Fruit fly (Drosophila melanogaster) whole organism, embryonic: ENCODE data around the gene sky.
A peak's percentile ranks its signal among the peaks of the same experiment; 100 is the strongest.

Experiments used
- CG11093 ChIP-seq: fragments of 200-800 bp; sonication (Bioruptor generic); IDR thresholded peaks from 3 replicates; pipeline ENCODE4 v1.3.6; 2022; ENCODE audit warnings: missing biosample characterization, missing genetic modification characterization
- CG11695 ChIP-seq: fragments of 200-800 bp; sonication (Bioruptor generic); IDR thresholded peaks from 3 replicates; pipeline ENCODE4 v1.3.6; 2022; ENCODE audit warnings: missing biosample characterization, missing genetic modification characterization
- CG12071 ChIP-seq: fragments of 200-800 bp; sonication (Bioruptor generic); optimal IDR thresholded peaks from 3 replicates; lab custom pipeline; 2018; ENCODE audit warnings: missing biosample characterization, mild to moderate bottlenecking, missing genetic modification characterization
- CG13624 ChIP-seq: fragments of 200-800 bp; sonication (Bioruptor generic); optimal IDR thresholded peaks from 2 replicates; lab custom pipeline; 2016; ENCODE audit warnings: missing biosample characterization, missing genetic modification characterization
- CG15514 ChIP-seq: fragments of 200-800 bp; sonication (Bioruptor generic); optimal IDR thresholded peaks from 3 replicates; lab custom pipeline; 2017; ENCODE audit warnings: missing biosample characterization, missing genetic modification characterization, mild to moderate bottlenecking, moderate library complexity, missing genetic modification reagents
- CG1603 ChIP-seq: fragments of 200-800 bp; sonication (Bioruptor generic); optimal IDR thresholded peaks from 2 replicates; lab custom pipeline; 2019; ENCODE audit warnings: missing biosample characterization, mild to moderate bottlenecking, missing genetic modification characterization, moderate library complexity
- CG17361 ChIP-seq: fragments of 200-800 bp; sonication (Bioruptor generic); IDR thresholded peaks from 3 replicates; pipeline ENCODE4 v1.3.6; 2022; ENCODE audit warnings: missing biosample characterization, missing genetic modification characterization
- CG17568 ChIP-seq: fragments of 200-800 bp; sonication (Bioruptor generic); optimal IDR thresholded peaks from 2 replicates; lab custom pipeline; 2018; ENCODE audit warnings: missing biosample characterization, mild to moderate bottlenecking, missing genetic modification characterization, moderate library complexity
- CG17612 ChIP-seq: fragments of 200-800 bp; sonication (Bioruptor generic); IDR thresholded peaks from 2 replicates; pipeline ENCODE4 v1.3.6; 2022; ENCODE audit warnings: missing biosample characterization, missing genetic modification characterization
- CG2129 ChIP-seq: fragments of 200-800 bp; sonication (Bioruptor generic); IDR thresholded peaks from 2 replicates; pipeline ENCODE4 v1.3.6; 2022; ENCODE audit warnings: missing biosample characterization, missing genetic modification characterization; ENCODE audit not compliant: partially characterized antibody
- CG31441 ChIP-seq: fragments of 200-800 bp; sonication (Bioruptor generic); IDR thresholded peaks from 2 replicates; pipeline ENCODE4 v1.3.6; 2022; ENCODE audit warnings: missing biosample characterization, missing genetic modification characterization
- CG3407 ChIP-seq: fragments of 200-800 bp; sonication (Bioruptor generic); optimal IDR thresholded peaks from 2 replicates; lab custom pipeline; 2018; ENCODE audit warnings: missing biosample characterization, mild to moderate bottlenecking, missing genetic modification characterization
- CG5180 ChIP-seq: fragments of 200-800 bp; sonication (Bioruptor generic); optimal IDR thresholded peaks from 3 replicates; lab custom pipeline; 2017; ENCODE audit warnings: missing biosample characterization, missing genetic modification characterization, mild to moderate bottlenecking, moderate library complexity, missing genetic modification reagents
- CG6654 ChIP-seq: fragments of 200-800 bp; sonication (Bioruptor generic); optimal IDR thresholded peaks from 2 replicates; lab custom pipeline; 2017; ENCODE audit warnings: missing biosample characterization, mild to moderate bottlenecking, missing genetic modification characterization
- CG6683 ChIP-seq: fragments of 200-800 bp; sonication (Bioruptor generic); optimal IDR thresholded peaks from 2 replicates; lab custom pipeline; 2017; ENCODE audit warnings: missing biosample characterization, mild to moderate bottlenecking, missing genetic modification characterization, missing genetic modification reagents
- CG6854 ChIP-seq: fragments of 200-800 bp; sonication (Bioruptor generic); optimal IDR thresholded peaks from 3 replicates; lab custom pipeline; 2017; ENCODE audit warnings: missing biosample characterization, mild to moderate bottlenecking, missing genetic modification characterization
- CG7271 ChIP-seq: fragments of 200-800 bp; sonication (Bioruptor generic); optimal IDR thresholded peaks from 2 replicates; lab custom pipeline; 2018; ENCODE audit warnings: missing biosample characterization, mild to moderate bottlenecking, missing genetic modification characterization, moderate library complexity
- CG7839 ChIP-seq: fragments of 200-800 bp; sonication (Bioruptor generic); optimal IDR thresholded peaks from 3 replicates; lab custom pipeline; 2018; ENCODE audit warnings: missing biosample characterization, mild to moderate bottlenecking, missing genetic modification characterization, moderate library complexity
- CG7928 ChIP-seq: fragments of 200-800 bp; sonication (Bioruptor generic); optimal IDR thresholded peaks from 2 replicates; lab custom pipeline; 2017; ENCODE audit warnings: missing biosample characterization, mild to moderate bottlenecking, missing genetic modification characterization
- CG7987 ChIP-seq: fragments of 200-800 bp; sonication (Bioruptor generic); optimal IDR thresholded peaks from 2 replicates; lab custom pipeline; 2018; ENCODE audit warnings: missing biosample characterization, mild to moderate bottlenecking, missing genetic modification characterization, moderate library complexity
- CG9876 ChIP-seq: fragments of 200-800 bp; sonication (Bioruptor generic); optimal IDR thresholded peaks from 2 replicates; lab custom pipeline; 2016; ENCODE audit warnings: missing biosample characterization, missing genetic modification characterization
- CTCF ChIP-seq: fragments of 200-800 bp; sonication (Bioruptor generic); optimal IDR thresholded peaks from 2 replicates; lab custom pipeline; 2017; ENCODE audit warnings: missing biosample characterization, mild to moderate bottlenecking, missing genetic modification characterization, moderate library complexity
- Dip3 ChIP-seq: fragments of 200-800 bp; sonication (Bioruptor generic); optimal IDR thresholded peaks from 3 replicates; lab custom pipeline; 2016; ENCODE audit warnings: missing biosample characterization, missing genetic modification characterization
- Ets65A ChIP-seq: fragments of 200-800 bp; sonication (Bioruptor generic); peaks from one replicate; lab custom pipeline; 2016; ENCODE audit warnings: missing biosample characterization, missing genetic modification characterization
- Fer1 ChIP-seq: fragments of 200-800 bp; sonication (Bioruptor generic); optimal IDR thresholded peaks from 2 replicates; lab custom pipeline; 2017; ENCODE audit warnings: missing biosample characterization, mild to moderate bottlenecking, missing genetic modification characterization
- HLH54F ChIP-seq: fragments of 200-800 bp; sonication (Bioruptor generic); optimal IDR thresholded peaks from 3 replicates; lab custom pipeline; 2016; ENCODE audit warnings: missing biosample characterization, missing genetic modification characterization
- Hr51 ChIP-seq, 2 experiments: fragments of 200-800 bp; sonication (Bioruptor generic); optimal IDR thresholded peaks; 2 replicates in 1 of 2; 3 replicates in 1 of 2; lab custom pipeline; 2016 to 2018; ENCODE audit warnings: missing biosample characterization in 2 of 2, missing genetic modification characterization in 2 of 2, mild to moderate bottlenecking in 1 of 2, moderate library complexity in 1 of 2
- Med ChIP-seq: fragments of 200-800 bp; sonication (Bioruptor generic); peaks from one replicate; lab custom pipeline; 2016; ENCODE audit warnings: missing biosample characterization, missing genetic modification characterization, mild to moderate bottlenecking, inconsistent platforms, moderate library complexity
- Meics ChIP-seq: fragments of 200-800 bp; sonication (Bioruptor generic); optimal IDR thresholded peaks from 2 replicates; lab custom pipeline; 2017; ENCODE audit warnings: missing biosample characterization, mild to moderate bottlenecking, missing genetic modification characterization
- Nf-YB ChIP-seq: fragments of 200-800 bp; sonication (Bioruptor generic); optimal IDR thresholded peaks from 3 replicates; lab custom pipeline; 2019; ENCODE audit warnings: missing biosample characterization, mild to moderate bottlenecking, missing genetic modification characterization, moderate library complexity
- Pdp1 ChIP-seq, 2 experiments: fragments of 200-800 bp; sonication (Bioruptor generic); optimal IDR thresholded peaks; 3 replicates each; lab custom pipeline; 2016; ENCODE audit warnings: missing biosample characterization in 2 of 2, missing genetic modification characterization in 2 of 2, mild to moderate bottlenecking in 1 of 2, moderate library complexity in 1 of 2
- Sox100B ChIP-seq: fragments of 200-800 bp; sonication (Bioruptor generic); optimal IDR thresholded peaks from 3 replicates; lab custom pipeline; 2018; ENCODE audit warnings: missing biosample characterization, mild to moderate bottlenecking, missing genetic modification characterization
- Sox102F ChIP-seq: fragments of 200-800 bp; sonication (Bioruptor generic); optimal IDR thresholded peaks from 2 replicates; lab custom pipeline; 2018; ENCODE audit warnings: missing biosample characterization, mild to moderate bottlenecking, missing genetic modification characterization, moderate library complexity
- Spps ChIP-seq: fragments of 200-800 bp; sonication (Bioruptor generic); optimal IDR thresholded peaks from 2 replicates; lab custom pipeline; 2018; ENCODE audit warnings: missing biosample characterization, mild to moderate bottlenecking, missing genetic modification characterization
- caup ChIP-seq: fragments of 200-800 bp; sonication (Bioruptor generic); optimal IDR thresholded peaks from 3 replicates; lab custom pipeline; 2017; ENCODE audit warnings: missing biosample characterization, mild to moderate bottlenecking, missing genetic modification characterization, moderate library complexity; ENCODE audit not compliant: severe bottlenecking
- cg ChIP-seq: fragments of 200-800 bp; sonication (Bioruptor generic); optimal IDR thresholded peaks from 3 replicates; lab custom pipeline; 2019; ENCODE audit warnings: missing biosample characterization, mild to moderate bottlenecking, missing genetic modification characterization, moderate library complexity
- cwo ChIP-seq: fragments of 200-800 bp; sonication (Bioruptor generic); optimal IDR thresholded peaks from 3 replicates; lab custom pipeline; 2017; ENCODE audit warnings: missing biosample characterization, missing genetic modification characterization, mild to moderate bottlenecking, moderate library complexity, missing genetic modification reagents
- ewg ChIP-seq: fragments of 200-800 bp; sonication (Bioruptor generic); optimal IDR thresholded peaks from 3 replicates; lab custom pipeline; 2017; ENCODE audit warnings: mild to moderate bottlenecking, missing biosample characterization, missing genetic modification reagents, missing genetic modification characterization
- fd96Cb ChIP-seq: fragments of 200-800 bp; sonication (Bioruptor generic); optimal IDR thresholded peaks from 2 replicates; lab custom pipeline; 2018; ENCODE audit warnings: missing biosample characterization, mild to moderate bottlenecking, missing genetic modification characterization, moderate library complexity
- gcm ChIP-seq: fragments of 200-800 bp; sonication (Bioruptor generic); optimal IDR thresholded peaks from 2 replicates; lab custom pipeline; 2019; ENCODE audit warnings: missing biosample characterization, mild to moderate bottlenecking, missing genetic modification characterization, moderate library complexity
- gem ChIP-seq: fragments of 200-800 bp; sonication (Bioruptor generic); optimal IDR thresholded peaks from 2 replicates; lab custom pipeline; 2019; ENCODE audit warnings: missing biosample characterization, mild to moderate bottlenecking, missing genetic modification characterization, moderate library complexity
- gfzf ChIP-seq: fragments of 200-800 bp; sonication (Bioruptor generic); optimal IDR thresholded peaks from 2 replicates; lab custom pipeline; 2016; ENCODE audit warnings: missing biosample characterization, mild to moderate bottlenecking, missing genetic modification characterization, moderate library complexity
- gro ChIP-seq: fragments of 200-800 bp; sonication (Bioruptor generic); optimal IDR thresholded peaks from 2 replicates; lab custom pipeline; 2016; ENCODE audit warnings: missing biosample characterization, missing genetic modification characterization
- sd ChIP-seq: fragments of 200-800 bp; sonication (Bioruptor generic); optimal IDR thresholded peaks from 3 replicates; lab custom pipeline; 2018; ENCODE audit warnings: missing biosample characterization, mild to moderate bottlenecking, missing genetic modification characterization, moderate library complexity
- so ChIP-seq: fragments of 200-800 bp; sonication (Bioruptor generic); IDR thresholded peaks from 3 replicates; pipeline ENCODE4 v1.3.6; 2022; ENCODE audit warnings: missing biosample characterization, missing genetic modification characterization
- tap ChIP-seq: fragments of 200-800 bp; optimal IDR thresholded peaks from 3 replicates; lab custom pipeline; 2019; ENCODE audit warnings: missing biosample characterization, mild to moderate bottlenecking, missing genetic modification characterization, moderate library complexity
- unpg ChIP-seq: fragments of 200-800 bp; sonication (Bioruptor generic); optimal IDR thresholded peaks from 3 replicates; lab custom pipeline; 2018; ENCODE audit warnings: missing biosample characterization, mild to moderate bottlenecking, missing genetic modification characterization, moderate library complexity
- vvl ChIP-seq: fragments of 200-800 bp; sonication (Bioruptor generic); IDR thresholded peaks from 2 replicates; pipeline ENCODE4 v1.3.6; 2022; ENCODE audit warnings: missing biosample characterization, missing genetic modification characterization
- wek ChIP-seq: fragments of 200-800 bp; sonication (Bioruptor generic); optimal IDR thresholded peaks from 3 replicates; lab custom pipeline; 2018; ENCODE audit warnings: missing biosample characterization, mild to moderate bottlenecking, missing genetic modification characterization, moderate library complexity
- zfh1 ChIP-seq: fragments of 200-800 bp; sonication (Bioruptor generic); IDR thresholded peaks from 3 replicates; pipeline ENCODE4 v1.3.6; 2022; ENCODE audit warnings: missing biosample characterization, missing genetic modification characterization

sky gene

DNA sequence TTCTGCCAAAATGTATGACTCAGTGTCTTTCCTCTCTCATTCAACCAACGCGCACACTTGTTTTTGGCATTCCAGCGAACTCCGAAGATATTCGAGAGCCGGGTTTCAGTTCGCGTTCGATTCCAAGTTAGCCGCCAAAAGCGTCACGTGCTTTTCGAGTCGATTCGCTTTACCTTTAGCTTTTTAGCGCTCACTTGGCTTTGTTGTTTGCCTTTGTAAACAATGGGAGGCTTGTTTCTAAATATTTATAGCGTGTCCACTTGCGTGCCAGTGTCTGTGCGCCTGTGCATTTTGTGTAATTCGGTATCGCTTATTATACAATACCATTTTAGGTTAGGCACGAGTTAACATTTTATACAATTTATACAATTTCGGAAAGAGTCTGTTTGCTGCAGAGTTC is 7.4 kb downstream of the sky start (continued):
- TF ChIP-seq gfzf (GFP tag; lab: Kevin White, UChicago) (no peak), CG7271 (tag; lab: Kevin White, UChicago) (no peak), Pdp1 (GFP tag; optimal IDR thresholded peaks at IDR 0.05; lab: Kevin White, UChicago) (peak in 1 of 2 experiments; percentile 80), CG9876 (GFP tag; lab: Kevin White, UChicago) (no peak), HLH54F (no peak), CG17361 (GFP tag; lab: Robert Waterston, UW) (no peak), gem (tag; lab: Kevin White, UChicago) (peak; percentile 51), CG17612 (GFP tag; lab: Robert Waterston, UW) (no peak), CG11093 (GFP tag; lab: Robert Waterston, UW) (no peak), CG5180 (GFP tag; lab: Kevin White, UChicago) (peak; percentile 64), caup (peak; percentile 24), CG3407 (GFP tag; lab: Kevin White, UChicago) (peak; percentile 27), Nf-YB (GFP tag; lab: Kevin White, UChicago) (no peak), CG1603 (peak; percentile 17), CG7987 (GFP tag; lab: Kevin White, UChicago) (peak; percentile 57), gcm (GFP tag; lab: Kevin White, UChicago) (no peak), ewg (GFP tag; lab: Kevin White, UChicago) (peak; percentile 7), cwo (GFP tag; lab: Kevin White, UChicago) (peak; percentile 92), Dip3 (GFP tag; lab: Kevin White, UChicago) (no peak), CG6854 (GFP tag; lab: Kevin White, UChicago) (no peak), Fer1 (GFP tag; lab: Kevin White, UChicago) (peak; percentile 55), Med (peak; percentile 91), Hr51 (GFP tag; optimal IDR thresholded peaks at IDR 0.05; lab: Kevin White, UChicago) (peak in 1 of 2 experiments; percentile 12), Ets65A (GFP tag; lab: Kevin White, UChicago) (peak; percentile 36), tap (peak; percentile 4), Spps (tag; lab: Kevin White, UChicago) (no peak), CG13624 (GFP tag; lab: Kevin White, UChicago) (no peak), unpg (peak; percentile 35), CG15514 (peak; percentile 44), so (GFP tag; lab: Robert Waterston, UW) (peak; percentile 49; the same call in 2 of the 3 replicates), Meics (GFP tag; lab: Kevin White, UChicago) (peak; percentile 37), vvl (GFP tag; lab: Robert Waterston, UW) (peak; percentile 62), CTCF (peak; percentile 33), CG6683 (GFP tag; lab: Kevin White, UChicago) (peak; percentile 37), CG31441 (GFP tag; lab: Robert Waterston, UW) (no peak; the same call in 1 of the 2 replicates), CG6654 (GFP tag; lab: Kevin White, UChicago) (no peak), CG11695 (GFP tag; lab: Robert Waterston, UW) (no peak), CG2129 (no peak), Sox102F (GFP tag; lab: Kevin White, UChicago) (peak; percentile 46), CG7839 (no peak), sd (tag; lab: Kevin White, UChicago) (peak; percentile 89), zfh1 (GFP tag; lab: Robert Waterston, UW) (no peak), cg (GFP tag; lab: Kevin White, UChicago) (no peak), CG17568 (GFP tag; lab: Kevin White, UChicago) (peak; percentile 65), CG7928 (peak; percentile 17), gro (GFP tag; lab: Kevin White, UChicago) (peak; percentile 5), Sox100B (GFP tag; lab: Kevin White, UChicago) (peak; percentile 8), wek (GFP tag; lab: Kevin White, UChicago) (peak; percentile 59), fd96Cb (tag; lab: Kevin White, UChicago) (no peak), CG12071 (GFP tag; lab: Kevin White, UChicago) (peak; percentile 73)
